In genomic region chr3R:23214603-23215433, dm6 we compare ENCODE assay signal across 1 fruit fly cellular context.
A peak's percentile ranks its signal among the peaks of the same experiment; 100 is the strongest.
TF ChIP-seq lines count a peak whose summit lies in the region.

No protein-coding gene starts in this region.

TF ChIP-seq in whole organism, embryonic, 481 proteins besides CTCF, POLR2A, EP300 and RAD21 (continued from another document and continues in another):
- TF ChIP-seq CG7963 (GFP tag; IDR thresholded peaks at IDR 0.05; lab: Robert Waterston, UW; ENCODE audit: partially characterized antibody) (no peak), so (GFP tag; IDR thresholded peaks at IDR 0.05; lab: Robert Waterston, UW) (no peak), odd (GFP tag; optimal IDR thresholded peaks at IDR 0.05; lab: Kevin White, UChicago) (no peak), lab (GFP tag; optimal IDR thresholded peaks at IDR 0.05; lab: Kevin White, UChicago) (peak; percentile 34), Oaz (GFP tag; IDR thresholded peaks at IDR 0.05; lab: Robert Waterston, UW) (no peak), hth (optimal IDR thresholded peaks at IDR 0.05; lab: Kevin White, UChicago) (no peak), hbn (GFP tag; IDR thresholded peaks at IDR 0.05; lab: Robert Waterston, UW; ENCODE audit: partially characterized antibody) (no peak), CG1603 (tag; optimal IDR thresholded peaks at IDR 0.05; lab: Kevin White, UChicago) (peak; percentile 75), CG13894 (tag; optimal IDR thresholded peaks at IDR 0.05; lab: Kevin White, UChicago) (peak; percentile 47), MESR4 (GFP tag; optimal IDR thresholded peaks at IDR 0.05; lab: Kevin White, UChicago) (no peak), slbo (GFP tag; IDR thresholded peaks at IDR 0.05; lab: Robert Waterston, UW) (no peak), CG8281 (tag; optimal IDR thresholded peaks at IDR 0.05; lab: Kevin White, UChicago) (no peak), Sox102F (GFP tag; optimal IDR thresholded peaks at IDR 0.05; lab: Kevin White, UChicago) (no peak), CG9609 (GFP tag; optimal IDR thresholded peaks at IDR 0.05; lab: Kevin White, UChicago) (no peak), CG1792 (GFP tag; optimal IDR thresholded peaks at IDR 0.05; lab: Kevin White, UChicago) (no peak), Nf-YB (GFP tag; optimal IDR thresholded peaks at IDR 0.05; lab: Kevin White, UChicago) (peak; percentile 23), lbe (GFP tag; optimal IDR thresholded peaks at IDR 0.05; lab: Kevin White, UChicago) (peak; percentile 30), CG1602 (GFP tag; optimal IDR thresholded peaks at IDR 0.05; lab: Kevin White, UChicago) (no peak), sr (GFP tag; IDR thresholded peaks at IDR 0.05; lab: Robert Waterston, UW) (no peak), CG34224 (GFP tag; IDR thresholded peaks at IDR 0.05; lab: Robert Waterston, UW; ENCODE audit: partially characterized antibody) (no peak), croc (GFP tag; conservative IDR thresholded peaks at IDR 0.05; lab: Robert Waterston, UW) (no peak), gcm2 (GFP tag; optimal IDR thresholded peaks at IDR 0.05; lab: Kevin White, UChicago) (no peak), CG2875 (GFP tag; optimal IDR thresholded peaks at IDR 0.05; lab: Kevin White, UChicago) (no peak), cg (GFP tag; optimal IDR thresholded peaks at IDR 0.05; lab: Kevin White, UChicago) (peak; percentile 35), Drgx (GFP tag; IDR thresholded peaks at IDR 0.05; lab: Robert Waterston, UW) (no peak), onecut (GFP tag; IDR thresholded peaks at IDR 0.05; lab: Robert Waterston, UW) (no peak), CG30403 (GFP tag; optimal IDR thresholded peaks at IDR 0.05; lab: Kevin White, UChicago) (no peak), HLH3B (GFP tag; IDR thresholded peaks at IDR 0.05; lab: Robert Waterston, UW) (no peak), lmd (GFP tag; IDR thresholded peaks at IDR 0.05; lab: Robert Waterston, UW) (no peak), Optix (GFP tag; IDR thresholded peaks at IDR 0.05; lab: Robert Waterston, UW) (no peak), pzg (GFP tag; optimal IDR thresholded peaks at IDR 0.05; lab: Kevin White, UChicago) (peak; percentile 89), CG12071 (GFP tag; optimal IDR thresholded peaks at IDR 0.05; lab: Kevin White, UChicago) (no peak), CG11696 (GFP tag; IDR thresholded peaks at IDR 0.05; lab: Robert Waterston, UW) (no peak), Mes4 (GFP tag; optimal IDR thresholded peaks at IDR 0.05; lab: Kevin White, UChicago) (no peak), CG3726 (GFP tag; IDR thresholded peaks at IDR 0.05; lab: Robert Waterston, UW) (no peak), Sry-β (GFP tag; optimal IDR thresholded peaks at IDR 0.05; lab: Kevin White, UChicago) (no peak), gfzf (GFP tag; optimal IDR thresholded peaks at IDR 0.05; lab: Kevin White, UChicago) (peak; percentile 61), CG2129 (GFP tag; IDR thresholded peaks at IDR 0.05; lab: Robert Waterston, UW; ENCODE audit: partially characterized antibody) (no peak), trh (GFP tag; optimal IDR thresholded peaks at IDR 0.05; lab: Kevin White, UChicago) (no peak), CG8765 (GFP tag; IDR thresholded peaks at IDR 0.05; lab: Robert Waterston, UW) (no peak), kay (GFP tag; optimal IDR thresholded peaks at IDR 0.05; lab: Kevin White, UChicago) (no peak), da (GFP tag; optimal IDR thresholded peaks at IDR 0.05; lab: Kevin White, UChicago) (no peak), NfI (GFP tag; optimal IDR thresholded peaks at IDR 0.05; lab: Kevin White, UChicago) (no peak), CG17186 (GFP tag; optimal IDR thresholded peaks at IDR 0.05; lab: Kevin White, UChicago) (no peak), CG15696 (tag; optimal IDR thresholded peaks at IDR 0.05; lab: Kevin White, UChicago) (no peak), CG8944 (GFP tag; optimal IDR thresholded peaks at IDR 0.05; lab: Kevin White, UChicago) (no peak), HmgD (GFP tag; optimal IDR thresholded peaks at IDR 0.05; lab: Kevin White, UChicago) (no peak), p53 (GFP tag; optimal IDR thresholded peaks at IDR 0.05; lab: Kevin White, UChicago) (no peak), GATAe (GFP tag; conservative IDR thresholded peaks at IDR 0.05; lab: Robert Waterston, UW) (peak; percentile 58; the same call in 1 of the 2 replicates), CoRest (tag; optimal IDR thresholded peaks at IDR 0.05; lab: Kevin White, UChicago) (no peak), Dfd (GFP tag; optimal IDR thresholded peaks at IDR 0.05; lab: Kevin White, UChicago) (no peak), CG10979 (tag; optimal IDR thresholded peaks at IDR 0.05; lab: Kevin White, UChicago) (no peak), nerfin-1 (tag; optimal IDR thresholded peaks at IDR 0.05; lab: Kevin White, UChicago) (peak; percentile 37), CG8478 (optimal IDR thresholded peaks at IDR 0.05; lab: Kevin White, UChicago) (no peak), ci (GFP tag; IDR thresholded peaks at IDR 0.05; lab: Robert Waterston, UW) (no peak), NC2β (GFP tag; optimal IDR thresholded peaks at IDR 0.05; lab: Kevin White, UChicago) (no peak), CG1647 (GFP tag; optimal IDR thresholded peaks at IDR 0.05; lab: Kevin White, UChicago) (no peak), Eip74EF (GFP tag; optimal IDR thresholded peaks at IDR 0.05; lab: Kevin White, UChicago) (peak in 1 of 2 experiments; percentile 13), Sox100B (GFP tag; optimal IDR thresholded peaks at IDR 0.05; lab: Kevin White, UChicago) (no peak), ara (GFP tag; IDR thresholded peaks at IDR 0.05; lab: Robert Waterston, UW) (no peak), salm (tag; optimal IDR thresholded peaks at IDR 0.05; lab: Kevin White, UChicago) (no peak), fu2 (GFP tag; optimal IDR thresholded peaks at IDR 0.05; lab: Kevin White, UChicago) (no peak), tll (GFP tag; optimal IDR thresholded peaks at IDR 0.05; lab: Kevin White, UChicago) (no peak), CG3065 (GFP tag; optimal IDR thresholded peaks at IDR 0.05; lab: Kevin White, UChicago) (no peak), NK7.1 (GFP tag; optimal IDR thresholded peaks at IDR 0.05; lab: Kevin White, UChicago) (no peak), CG34376 (GFP tag; optimal IDR thresholded peaks at IDR 0.05; lab: Kevin White, UChicago) (peak; percentile 97), sqz (GFP tag; optimal IDR thresholded peaks at IDR 0.05; lab: Kevin White, UChicago) (peak; percentile 95), Sry-δ (GFP tag; optimal IDR thresholded peaks at IDR 0.05; lab: Kevin White, UChicago) (peak; percentile 68), CG2116 (GFP tag; optimal IDR thresholded peaks at IDR 0.05; lab: Kevin White, UChicago) (peak; percentile 88), shn (GFP tag; optimal IDR thresholded peaks at IDR 0.05; lab: Kevin White, UChicago) (no peak), lilli (GFP tag; optimal IDR thresholded peaks at IDR 0.05; lab: Kevin White, UChicago) (peak; percentile 7), fru (optimal IDR thresholded peaks at IDR 0.05; lab: Kevin White, UChicago) (no peak), CG16779 (GFP tag; IDR thresholded peaks at IDR 0.05; lab: Robert Waterston, UW) (no peak), insv (GFP tag; optimal IDR thresholded peaks at IDR 0.05; lab: Kevin White, UChicago) (peak in 1 of 2 experiments; percentile 35), maf-S (GFP tag; optimal IDR thresholded peaks at IDR 0.05; lab: Kevin White, UChicago) (no peak), CG18011 (GFP tag; optimal IDR thresholded peaks at IDR 0.05; lab: Kevin White, UChicago) (peak; percentile 50), CG13296 (GFP tag; optimal IDR thresholded peaks at IDR 0.05; lab: Kevin White, UChicago) (no peak), Max (GFP tag; optimal IDR thresholded peaks at IDR 0.05; lab: Kevin White, UChicago) (no peak), Hr3 (GFP tag; optimal IDR thresholded peaks at IDR 0.05; lab: Kevin White, UChicago) (no peak), emc (GFP tag; optimal IDR thresholded peaks at IDR 0.05; lab: Kevin White, UChicago) (no peak), Taf1 (GFP tag; IDR thresholded peaks at IDR 0.05; lab: Robert Waterston, UW) (no peak), CG4617 (GFP tag; optimal IDR thresholded peaks at IDR 0.05; lab: Kevin White, UChicago; ENCODE audit: borderline replicate concordance) (no peak), CG32767 (GFP tag; IDR thresholded peaks at IDR 0.05; lab: Robert Waterston, UW) (no peak), CG1024 (GFP tag; IDR thresholded peaks at IDR 0.05; lab: Robert Waterston, UW) (no peak), CG3995 (GFP tag; optimal IDR thresholded peaks at IDR 0.05; lab: Kevin White, UChicago) (no peak), nom (GFP tag; optimal IDR thresholded peaks at IDR 0.05; lab: Kevin White, UChicago) (peak; percentile 41), Dbx (GFP tag; IDR thresholded peaks at IDR 0.05; lab: Robert Waterston, UW) (peak; percentile 40; the same call in 1 of the 3 replicates), CG7556 (GFP tag; optimal IDR thresholded peaks at IDR 0.05; lab: Kevin White, UChicago) (no peak), Dip3 (GFP tag; optimal IDR thresholded peaks at IDR 0.05; lab: Kevin White, UChicago) (no peak), CG11085 (GFP tag; IDR thresholded peaks at IDR 0.05; lab: Robert Waterston, UW) (no peak), CG13123 (GFP tag; optimal IDR thresholded peaks at IDR 0.05; lab: Kevin White, UChicago) (no peak), Jarid2 (GFP tag; optimal IDR thresholded peaks at IDR 0.05; lab: Kevin White, UChicago) (no peak), CG12391 (tag; optimal IDR thresholded peaks at IDR 0.05; lab: Kevin White, UChicago) (no peak), NFAT (GFP tag; IDR thresholded peaks at IDR 0.05; lab: Robert Waterston, UW) (no peak), HmgZ (tag; optimal IDR thresholded peaks at IDR 0.05; lab: Kevin White, UChicago) (peak; percentile 82), Nf-YC (tag; optimal IDR thresholded peaks at IDR 0.05; lab: Kevin White, UChicago) (peak; percentile 12), Side (GFP tag; optimal IDR thresholded peaks at IDR 0.05; lab: Kevin White, UChicago) (no peak), luna (GFP tag; optimal IDR thresholded peaks at IDR 0.05; lab: Kevin White, UChicago) (no peak), CG3847 (GFP tag; IDR thresholded peaks at IDR 0.05; lab: Robert Waterston, UW) (no peak), CG6654 (GFP tag; optimal IDR thresholded peaks at IDR 0.05; lab: Kevin White, UChicago) (no peak), CG10274 (GFP tag; optimal IDR thresholded peaks at IDR 0.05; lab: Kevin White, UChicago) (no peak), CG6813 (GFP tag; optimal IDR thresholded peaks at IDR 0.05; lab: Kevin White, UChicago) (no peak), wdn (GFP tag; IDR thresholded peaks at IDR 0.05; lab: Robert Waterston, UW) (no peak), bigmax (GFP tag; optimal IDR thresholded peaks at IDR 0.05; lab: Kevin White, UChicago) (no peak), CG31441 (GFP tag; IDR thresholded peaks at IDR 0.05; lab: Robert Waterston, UW) (no peak), CG16863 (GFP tag; optimal IDR thresholded peaks at IDR 0.05; lab: Kevin White, UChicago) (no peak), danr (GFP tag; IDR thresholded peaks at IDR 0.05; lab: Robert Waterston, UW) (no peak), pb (GFP tag; optimal IDR thresholded peaks at IDR 0.05; lab: Kevin White, UChicago) (no peak), Dad (GFP tag; optimal IDR thresholded peaks at IDR 0.05; lab: Kevin White, UChicago) (no peak), CG1233 (GFP tag; optimal IDR thresholded peaks at IDR 0.05; lab: Kevin White, UChicago) (no peak), caup (GFP tag; optimal IDR thresholded peaks at IDR 0.05; lab: Kevin White, UChicago; ENCODE audit: severe bottlenecking) (peak; percentile 28), prd (optimal IDR thresholded peaks at IDR 0.05; lab: Kevin White, UChicago) (no peak), prd (GFP tag; IDR thresholded peaks at IDR 0.05; lab: Robert Waterston, UW) (no peak), CG14710 (tag; optimal IDR thresholded peaks at IDR 0.05; lab: Kevin White, UChicago) (peak; percentile 50), CG17612 (GFP tag; IDR thresholded peaks at IDR 0.05; lab: Robert Waterston, UW) (no peak), CG9727 (GFP tag; optimal IDR thresholded peaks at IDR 0.05; lab: Kevin White, UChicago) (no peak), tx (GFP tag; optimal IDR thresholded peaks at IDR 0.05; lab: Kevin White, UChicago) (no peak), disco-r (GFP tag; optimal IDR thresholded peaks at IDR 0.05; lab: Kevin White, UChicago) (no peak), sug (tag; optimal IDR thresholded peaks at IDR 0.05; lab: Kevin White, UChicago) (peak; percentile 94), wek (GFP tag; optimal IDR thresholded peaks at IDR 0.05; lab: Kevin White, UChicago) (no peak), sima (GFP tag; optimal IDR thresholded peaks at IDR 0.05; lab: Kevin White, UChicago) (no peak), ken (GFP tag; IDR thresholded peaks at IDR 0.05; lab: Robert Waterston, UW) (no peak), dm (GFP tag; optimal IDR thresholded peaks at IDR 0.05; lab: Kevin White, UChicago) (no peak), pita (GFP tag; optimal IDR thresholded peaks at IDR 0.05; lab: Kevin White, UChicago) (peak; percentile 92), ham (GFP tag; IDR thresholded peaks at IDR 0.05; lab: Robert Waterston, UW) (no peak), zf30C (GFP tag; optimal IDR thresholded peaks at IDR 0.05; lab: Kevin White, UChicago) (no peak), aop (GFP tag; IDR thresholded peaks at IDR 0.05; lab: Robert Waterston, UW) (no peak), CG42726 (GFP tag; IDR thresholded peaks at IDR 0.05; lab: Robert Waterston, UW; ENCODE audit: partially characterized antibody) (peak; percentile 45; the same call in 1 of the 2 replicates), Dip2 (GFP tag; IDR thresholded peaks at IDR 0.05; lab: Robert Waterston, UW) (no peak), CG10209 (GFP tag; optimal IDR thresholded peaks at IDR 0.05; lab: Kevin White, UChicago) (no peak), ssp (GFP tag; IDR thresholded peaks at IDR 0.05; lab: Robert Waterston, UW) (no peak), CG7745 (tag; optimal IDR thresholded peaks at IDR 0.05; lab: Kevin White, UChicago) (peak; percentile 94), Meics (GFP tag; optimal IDR thresholded peaks at IDR 0.05; lab: Kevin White, UChicago) (no peak), Tbp (GFP tag; optimal IDR thresholded peaks at IDR 0.05; lab: Kevin White, UChicago) (no peak), CG14050 (GFP tag; IDR thresholded peaks at IDR 0.05; lab: Robert Waterston, UW) (no peak), Mad (GFP tag; optimal IDR thresholded peaks at IDR 0.05; lab: Kevin White, UChicago) (no peak), gce (GFP tag; IDR thresholded peaks at IDR 0.05; lab: Robert Waterston, UW) (no peak), CG2202 (tag; optimal IDR thresholded peaks at IDR 0.05; lab: Kevin White, UChicago) (no peak), exex (tag; optimal IDR thresholded peaks at IDR 0.05; lab: Kevin White, UChicago) (peak; percentile 98), rib (GFP tag; IDR thresholded peaks at IDR 0.05; lab: Robert Waterston, UW) (no peak)
